Worm (Caenorhabditis elegans): ENCODE results near the gene srd-43.

srd-43 gene

ce11 chrX:13257577-13257976, 48.1 kb downstream of the srd-43 start, which contains the start of gene K08H2.10:
K08H2.10 (plus strand) TSS chrX:13257806.
- TF ChIP-seq daf-12 (tag; optimal IDR thresholded peaks at IDR 0.05) (no peak), ceh-32 (tag; optimal IDR thresholded peaks at IDR 0.05; ENCODE audit: poor library complexity) (no peak), hlh-30 (tag; optimal IDR thresholded peaks at IDR 0.05; ENCODE audit: insufficient read depth) (no peak), mxl-2 (GFP tag; conservative IDR thresholded peaks at IDR 0.05) (no peak), Y105C5A.15 (GFP tag; IDR thresholded peaks at IDR 0.05) (no peak), mdl-1 (tag; optimal IDR thresholded peaks at IDR 0.05) (no peak), ctbp-1 (GFP tag; IDR thresholded peaks at IDR 0.05) (no peak), zfp-3 (GFP tag; conservative IDR thresholded peaks at IDR 0.05) (no peak), sdz-12 (GFP tag; optimal IDR thresholded peaks at IDR 0.05) (no peak), daf-16 (GFP tag; optimal IDR thresholded peaks at IDR 0.05) (peak in 1 of 2 experiments; percentile 28), daf-16 (tag; optimal IDR thresholded peaks at IDR 0.05) (peak; percentile 39), Y48G9A.11 (GFP tag; IDR thresholded peaks at IDR 0.05) (no peak), unc-39 (tag; optimal IDR thresholded peaks at IDR 0.05) (no peak), lim-7 (GFP tag; IDR thresholded peaks at IDR 0.05) (no peak), dpl-1 (GFP tag; optimal IDR thresholded peaks at IDR 0.05) (no peak), F49E8.2 (tag; optimal IDR thresholded peaks at IDR 0.05; ENCODE audit: borderline replicate concordance) (no peak), spr-3 (GFP tag; optimal IDR thresholded peaks at IDR 0.05) (no peak), lin-38 (GFP tag; IDR thresholded peaks at IDR 0.05) (no peak), vab-7 (GFP tag; IDR thresholded peaks at IDR 0.05) (no peak), nhr-28 (tag; optimal IDR thresholded peaks at IDR 0.05) (peak; percentile 66), dmd-8 (GFP tag; IDR thresholded peaks at IDR 0.05) (no peak), aly-2 (tag; optimal IDR thresholded peaks at IDR 0.05) (no peak), lir-3 (tag; optimal IDR thresholded peaks at IDR 0.05) (no peak), snpc-1.2 (GFP tag; IDR thresholded peaks at IDR 0.05) (no peak), Y5F2A.4 (GFP tag; optimal IDR thresholded peaks at IDR 0.05) (no peak), mep-1 (tag; optimal IDR thresholded peaks at IDR 0.05) (no peak), ama-1 (optimal IDR thresholded peaks at IDR 0.05) (no peak), F37D6.2 (tag; optimal IDR thresholded peaks at IDR 0.05) (no peak), tag-97 (GFP tag; IDR thresholded peaks at IDR 0.05) (no peak), nhr-11 (tag; optimal IDR thresholded peaks at IDR 0.05) (no peak), ceh-44 (GFP tag; IDR thresholded peaks at IDR 0.05) (no peak), nhr-10 (tag; optimal IDR thresholded peaks at IDR 0.05) (no peak), T26A8.4 (GFP tag; IDR thresholded peaks at IDR 0.05) (no peak), nhr-102 (tag; optimal IDR thresholded peaks at IDR 0.05) (no peak), zfp-2 (tag; optimal IDR thresholded peaks at IDR 0.05) (no peak), spr-1 (tag; optimal IDR thresholded peaks at IDR 0.05) (no peak), snpc-4 (tag; optimal IDR thresholded peaks at IDR 0.05) (no peak), fos-1 (tag; optimal IDR thresholded peaks at IDR 0.05) (no peak), lsy-2 (tag; optimal IDR thresholded peaks at IDR 0.05) (no peak), R02D3.7 (tag; optimal IDR thresholded peaks at IDR 0.05) (no peak), ztf-7 (tag; optimal IDR thresholded peaks at IDR 0.05) (no peak), tra-1 (GFP tag; IDR thresholded peaks at IDR 0.05) (peak; percentile 98), ceh-62 (tag; optimal IDR thresholded peaks at IDR 0.05) (no peak), set-16 (GFP tag; IDR thresholded peaks at IDR 0.05) (no peak), madf-9 (GFP tag; conservative IDR thresholded peaks at IDR 0.05) (no peak), egl-27 (tag; optimal IDR thresholded peaks at IDR 0.05) (no peak), nhr-77 (tag; optimal IDR thresholded peaks at IDR 0.05) (peak; percentile 35), nhr-25 (tag; optimal IDR thresholded peaks at IDR 0.05; ENCODE audit: borderline replicate concordance, insufficient read depth) (no peak), ceh-82 (tag; optimal IDR thresholded peaks at IDR 0.05) (no peak), attf-4 (tag; optimal IDR thresholded peaks at IDR 0.05) (no peak), daf-8 (GFP tag; IDR thresholded peaks at IDR 0.05) (no peak), dve-1 (tag; optimal IDR thresholded peaks at IDR 0.05; ENCODE audit: insufficient read depth) (peak; percentile 55), saeg-2 (GFP tag; IDR thresholded peaks at IDR 0.05) (no peak)
